Worm (Caenorhabditis elegans) whole organism, L4/young adult: Measurements from ENCODE around the gene B0035.22.

Experiments used
- dao-5 ChIP-seq: sonication (generic microtip); optimal IDR thresholded peaks from 2 replicates; lab custom pipeline; 2016; ENCODE audit warnings: missing genotype, missing genetic modification characterization, moderate library complexity, missing compliant biosample characterization
- him-1 ChIP-seq: sonication (generic microtip); optimal IDR thresholded peaks from 2 replicates; lab custom pipeline; 2016; ENCODE audit warnings: missing genotype, missing genetic modification reagents, missing genetic modification characterization, missing compliant biosample characterization

- TF ChIP-seq him-1 (tag; lab: Kevin White, UChicago) (no peak), dao-5 (tag; lab: Kevin White, UChicago) (no peak)
These were observed 7.2 kb upstream of the B0035.22 start for ce11 chrIV:11307770-11308169.
